Fruit fly (Drosophila melanogaster) whole organism, embryonic: ENCODE results near the gene CG11986.

Experiments
- Antp ChIP-seq: fragments of 200-800 bp; sonication (Bioruptor generic); optimal IDR thresholded peaks from 3 replicates; lab custom pipeline; 2016; ENCODE audit warnings: missing biosample characterization, missing genetic modification characterization
- B-H2 ChIP-seq: fragments of 200-800 bp; sonication (Bioruptor generic); optimal IDR thresholded peaks from 2 replicates; lab custom pipeline; 2018; ENCODE audit warnings: missing biosample characterization, mild to moderate bottlenecking, missing genetic modification characterization
- CG10366 ChIP-seq: fragments of 200-800 bp; sonication (Bioruptor generic); IDR thresholded peaks from 2 replicates; pipeline ENCODE4 v1.3.6; 2022; ENCODE audit warnings: missing biosample characterization, missing genetic modification characterization
- CG10543 ChIP-seq: fragments of 200-800 bp; sonication (Bioruptor generic); optimal IDR thresholded peaks from 3 replicates; lab custom pipeline; 2017; ENCODE audit warnings: missing biosample characterization, mild to moderate bottlenecking, missing genetic modification characterization, moderate library complexity
- CG11504 ChIP-seq: fragments of 200-800 bp; sonication (Bioruptor generic); optimal IDR thresholded peaks from 3 replicates; lab custom pipeline; 2019; ENCODE audit warnings: missing biosample characterization, mild to moderate bottlenecking, missing genetic modification characterization, moderate library complexity
- CG11723 ChIP-seq: fragments of 200-800 bp; sonication (Bioruptor generic); optimal IDR thresholded peaks from 2 replicates; lab custom pipeline; 2017; ENCODE audit warnings: missing biosample characterization, mild to moderate bottlenecking, missing genetic modification characterization
- CG12071 ChIP-seq: fragments of 200-800 bp; sonication (Bioruptor generic); optimal IDR thresholded peaks from 3 replicates; lab custom pipeline; 2018; ENCODE audit warnings: missing biosample characterization, mild to moderate bottlenecking, missing genetic modification characterization
- CG12236 ChIP-seq: fragments of 200-800 bp; sonication (Bioruptor generic); optimal IDR thresholded peaks from 2 replicates; lab custom pipeline; 2016; ENCODE audit warnings: missing biosample characterization, missing genetic modification characterization
- CG12299 ChIP-seq: fragments of 200-800 bp; sonication (Bioruptor generic); optimal IDR thresholded peaks from 2 replicates; lab custom pipeline; 2018; ENCODE audit warnings: missing biosample characterization, mild to moderate bottlenecking, missing genetic modification characterization
- CG13775 ChIP-seq: fragments of 200-800 bp; sonication (Bioruptor generic); optimal IDR thresholded peaks from 3 replicates; lab custom pipeline; 2017; ENCODE audit warnings: missing biosample characterization, mild to moderate bottlenecking, missing genetic modification characterization
- CG15011 ChIP-seq: fragments of 200-800 bp; sonication (Bioruptor generic); optimal IDR thresholded peaks from 3 replicates; lab custom pipeline; 2018; ENCODE audit warnings: missing biosample characterization, mild to moderate bottlenecking, missing genetic modification characterization
- CG15073 ChIP-seq: fragments of 200-800 bp; sonication (Bioruptor generic); optimal IDR thresholded peaks from 2 replicates; lab custom pipeline; 2016; ENCODE audit warnings: missing biosample characterization, missing genetic modification characterization
- CG3065 ChIP-seq: fragments of 200-800 bp; sonication (Bioruptor generic); optimal IDR thresholded peaks from 2 replicates; lab custom pipeline; 2016; ENCODE audit warnings: missing biosample characterization, missing genetic modification characterization
- CG4282 ChIP-seq: fragments of 200-800 bp; sonication (Bioruptor generic); optimal IDR thresholded peaks from 2 replicates; lab custom pipeline; 2016; ENCODE audit warnings: missing biosample characterization, missing genetic modification characterization
- CG4424 ChIP-seq: fragments of 200-800 bp; sonication (Bioruptor generic); optimal IDR thresholded peaks from 3 replicates; lab custom pipeline; 2016; ENCODE audit warnings: missing biosample characterization, missing genetic modification characterization
- CG5180 ChIP-seq: fragments of 200-800 bp; sonication (Bioruptor generic); optimal IDR thresholded peaks from 3 replicates; lab custom pipeline; 2017; ENCODE audit warnings: missing biosample characterization, missing genetic modification characterization, mild to moderate bottlenecking, moderate library complexity, missing genetic modification reagents
- CG6272 ChIP-seq: fragments of 200-800 bp; sonication (Bioruptor generic); IDR thresholded peaks from 2 replicates; pipeline ENCODE4 v1.3.6; 2022; ENCODE audit warnings: missing biosample characterization, missing genetic modification characterization
- CG6689 ChIP-seq: fragments of 200-800 bp; sonication (Bioruptor generic); IDR thresholded peaks from 2 replicates; pipeline ENCODE4 v1.3.6; 2022; ENCODE audit warnings: missing biosample characterization, missing genetic modification characterization
- CG9215 ChIP-seq: fragments of 200-800 bp; sonication (Bioruptor generic); IDR thresholded peaks from 2 replicates; pipeline ENCODE4 v1.3.6; 2022; ENCODE audit warnings: missing biosample characterization, missing genetic modification characterization
- D ChIP-seq, 2 experiments: fragments of 200-800 bp in 1 of 2; fragments of >200 bp in 1 of 2; sonication (Bioruptor generic) in 1 of 2; optimal IDR thresholded peaks; 2 replicates in 1 of 2; 3 replicates in 1 of 2; lab custom pipeline; 2017; ENCODE audit warnings: mild to moderate bottlenecking in 1 of 2, missing biosample characterization in 1 of 2, missing genetic modification characterization in 1 of 2, missing genetic modification reagents in 1 of 2
- Doc3 ChIP-seq: fragments of 200-800 bp; sonication (Bioruptor generic); IDR thresholded peaks from 3 replicates; pipeline ENCODE4 v1.3.6; 2022; ENCODE audit warnings: missing biosample characterization, missing genetic modification characterization; ENCODE audit not compliant: partially characterized antibody
- Eip74EF ChIP-seq, 2 experiments: fragments of 200-800 bp in 1 of 2; fragments of >200 bp in 1 of 2; sonication (Bioruptor generic) in 1 of 2; optimal IDR thresholded peaks; 2 replicates each; lab custom pipeline; 2017 to 2019; ENCODE audit warnings: missing biosample characterization in 2 of 2, missing genetic modification characterization in 2 of 2, mild to moderate bottlenecking in 1 of 2, moderate library complexity in 1 of 2
- Elba2 ChIP-seq: fragments of 200-800 bp; sonication (Bioruptor generic); optimal IDR thresholded peaks from 3 replicates; lab custom pipeline; 2016; ENCODE audit warnings: missing biosample characterization, missing genetic modification characterization
- Hsf ChIP-seq: fragments of 200-800 bp; sonication (Bioruptor generic); optimal IDR thresholded peaks from 3 replicates; lab custom pipeline; 2016; ENCODE audit warnings: missing biosample characterization, missing genetic modification characterization
- MBD-R2 ChIP-seq: fragments of 200-800 bp; sonication (Bioruptor generic); IDR thresholded peaks from 2 replicates; pipeline ENCODE4 v1.3.6; 2022; ENCODE audit warnings: missing biosample characterization, missing genetic modification characterization
- MTF-1 ChIP-seq: fragments of 200-800 bp; sonication (Bioruptor generic); optimal IDR thresholded peaks from 2 replicates; lab custom pipeline; 2018; ENCODE audit warnings: missing biosample characterization, mild to moderate bottlenecking, missing genetic modification characterization, borderline replicate concordance
- Ptx1 ChIP-seq: fragments of 200-800 bp; sonication (Bioruptor generic); IDR thresholded peaks from 2 replicates; pipeline ENCODE4 v1.3.6; 2022; ENCODE audit warnings: missing biosample characterization, missing genetic modification characterization
- Sry-β ChIP-seq: fragments of 200-800 bp; sonication (Bioruptor generic); optimal IDR thresholded peaks from 2 replicates; lab custom pipeline; 2018; ENCODE audit warnings: missing biosample characterization, mild to moderate bottlenecking, missing genetic modification characterization, moderate library complexity
- YL-1 ChIP-seq: fragments of 200-800 bp; sonication (Bioruptor generic); optimal IDR thresholded peaks from 3 replicates; lab custom pipeline; 2017; ENCODE audit warnings: missing biosample characterization, mild to moderate bottlenecking, missing genetic modification characterization
- al ChIP-seq: fragments of 200-800 bp; sonication (Bioruptor generic); IDR thresholded peaks from 2 replicates; pipeline ENCODE4 v1.3.6; 2022; ENCODE audit warnings: missing biosample characterization, missing genetic modification characterization
- bcd ChIP-seq: fragments of 200-800 bp; sonication (Bioruptor generic); optimal IDR thresholded peaks from 2 replicates; lab custom pipeline; 2017; ENCODE audit warnings: missing biosample characterization, mild to moderate bottlenecking, missing genetic modification characterization
- chm ChIP-seq: fragments of 200-800 bp; sonication (Bioruptor generic); IDR thresholded peaks from 2 replicates; pipeline ENCODE4 v1.3.6; 2022; ENCODE audit warnings: missing biosample characterization, missing genetic modification characterization
- crc ChIP-seq: fragments of 200-800 bp; sonication (Bioruptor generic); optimal IDR thresholded peaks from 2 replicates; lab custom pipeline; 2016; ENCODE audit warnings: missing biosample characterization, missing genetic modification characterization
- crp ChIP-seq, 2 experiments: fragments of 200-800 bp; sonication (Bioruptor generic); optimal IDR thresholded peaks; 2 replicates in 1 of 2; 3 replicates in 1 of 2; lab custom pipeline; 2017; ENCODE audit warnings: missing biosample characterization in 2 of 2, missing genetic modification characterization in 2 of 2, mild to moderate bottlenecking in 1 of 2, moderate library complexity in 1 of 2
- dm ChIP-seq: fragments of 200-800 bp; sonication (Bioruptor generic); optimal IDR thresholded peaks from 3 replicates; lab custom pipeline; 2016; ENCODE audit warnings: missing biosample characterization, missing genetic modification characterization
- en ChIP-seq: fragments of 200-800 bp; sonication (Bioruptor generic); optimal IDR thresholded peaks from 2 replicates; lab custom pipeline; 2016; ENCODE audit warnings: missing biosample characterization, missing genetic modification characterization
- her ChIP-seq: fragments of 200-800 bp; sonication (Bioruptor generic); optimal IDR thresholded peaks from 2 replicates; lab custom pipeline; 2016; ENCODE audit warnings: missing biosample characterization, missing genetic modification characterization
- hth ChIP-seq: fragments of >200 bp; optimal IDR thresholded peaks from 2 replicates; lab custom pipeline; 2017; ENCODE audit warnings: inconsistent platforms
- kah ChIP-seq: fragments of 200-800 bp; sonication (Bioruptor generic); optimal IDR thresholded peaks from 2 replicates; lab custom pipeline; 2018; ENCODE audit warnings: missing biosample characterization, mild to moderate bottlenecking, missing genetic modification characterization
- odd ChIP-seq: fragments of 200-800 bp; sonication (Bioruptor generic); optimal IDR thresholded peaks from 2 replicates; lab custom pipeline; 2017; ENCODE audit warnings: missing biosample characterization, mild to moderate bottlenecking, missing genetic modification characterization
- pzg ChIP-seq: fragments of 200-800 bp; sonication (Bioruptor generic); optimal IDR thresholded peaks from 3 replicates; lab custom pipeline; 2018; ENCODE audit warnings: missing biosample characterization, mild to moderate bottlenecking, missing genetic modification characterization, moderate library complexity
- sens ChIP-seq: fragments of 200-800 bp; sonication (Bioruptor generic); peaks from one replicate; lab custom pipeline; 2016; ENCODE audit warnings: missing biosample characterization, missing genetic modification characterization
- seq ChIP-seq: fragments of 200-800 bp; sonication (Bioruptor generic); IDR thresholded peaks from 2 replicates; pipeline ENCODE4 v1.3.6; 2022; ENCODE audit warnings: missing biosample characterization, missing genetic modification characterization
- sim ChIP-seq: fragments of 200-800 bp; sonication (Bioruptor generic); IDR thresholded peaks from 2 replicates; pipeline ENCODE4 v1.3.6; 2022; ENCODE audit warnings: missing biosample characterization, missing genetic modification characterization
- sqz ChIP-seq: fragments of 200-800 bp; sonication (Bioruptor generic); optimal IDR thresholded peaks from 3 replicates; lab custom pipeline; 2018; ENCODE audit warnings: missing biosample characterization, mild to moderate bottlenecking, missing genetic modification characterization
- tll ChIP-seq, 2 experiments: fragments of 200-800 bp in 1 of 2; fragments of >200 bp in 1 of 2; sonication (Bioruptor generic) in 1 of 2; optimal IDR thresholded peaks; 2 replicates each; lab custom pipeline; 2017 to 2019; ENCODE audit warnings: missing biosample characterization in 2 of 2, missing genetic modification characterization in 2 of 2, mild to moderate bottlenecking in 1 of 2, moderate library complexity in 1 of 2
- tup ChIP-seq: fragments of 200-800 bp; sonication (Bioruptor generic); optimal IDR thresholded peaks from 2 replicates; lab custom pipeline; 2016; ENCODE audit warnings: missing biosample characterization, mild to moderate bottlenecking, missing genetic modification characterization, moderate library complexity
- vfl ChIP-seq: fragments of 200-800 bp; sonication (Bioruptor generic); optimal IDR thresholded peaks from 2 replicates; lab custom pipeline; 2016; ENCODE audit warnings: missing biosample characterization, missing genetic modification characterization
- wdn ChIP-seq: fragments of 200-800 bp; sonication (Bioruptor generic); IDR thresholded peaks from 2 replicates; pipeline ENCODE4 v1.3.6; 2022; ENCODE audit warnings: missing biosample characterization, missing genetic modification characterization

The CG11986 gene

dm6 chr3R:9057398-9058058 is 42.3 kb downstream of the CG11986 start (continued):
- TF ChIP-seq tup = peak; percentile 76
- TF ChIP-seq YL-1 (GFP tag; lab: Kevin White, UChicago) = peak; percentile 95
- no peak for TF ChIP-seq Ptx1
- TF ChIP-seq odd (GFP tag; lab: Kevin White, UChicago) = peak; percentile 98
- no peak for TF ChIP-seq en (GFP tag; lab: Kevin White, UChicago)
- no peak for TF ChIP-seq MBD-R2
- peak; percentile 89 for TF ChIP-seq CG6272 (GFP tag; lab: Robert Waterston, UW)
- peak; percentile 81 for TF ChIP-seq CG3065 (GFP tag; lab: Kevin White, UChicago)
- peak; percentile 97 for TF ChIP-seq CG15011 (GFP tag; lab: Kevin White, UChicago)
- peak; percentile 90 for TF ChIP-seq MTF-1 (GFP tag; lab: Kevin White, UChicago)
- TF ChIP-seq dm (GFP tag; lab: Kevin White, UChicago) = no peak
- no peak for TF ChIP-seq D (optimal IDR thresholded peaks at IDR 0.05; lab: Kevin White, UChicago)
- TF ChIP-seq D (GFP tag; optimal IDR thresholded peaks at IDR 0.05; lab: Kevin White, UChicago) = peak; percentile 95
- no peak for TF ChIP-seq hth (lab: Kevin White, UChicago)
- TF ChIP-seq wdn (GFP tag; lab: Robert Waterston, UW) = no peak
- TF ChIP-seq CG12299 (tag; lab: Kevin White, UChicago) = peak; percentile 97
- TF ChIP-seq CG9215 (GFP tag; lab: Robert Waterston, UW) = no peak
- peak; percentile 29 for TF ChIP-seq Elba2 (GFP tag; lab: Kevin White, UChicago)
- peak in 1 of 2 experiments; percentile 66 for TF ChIP-seq crp (GFP tag; optimal IDR thresholded peaks at IDR 0.05; lab: Kevin White, UChicago)
- TF ChIP-seq CG11723 = peak; percentile 93
- peak; percentile 79 for TF ChIP-seq Sry-β (GFP tag; lab: Kevin White, UChicago)
- TF ChIP-seq bcd (GFP tag; lab: Kevin White, UChicago) = peak; percentile 97
- peak; percentile 66 for TF ChIP-seq vfl (GFP tag; lab: Kevin White, UChicago)
- TF ChIP-seq sim (GFP tag; lab: Robert Waterston, UW) = no peak
- TF ChIP-seq seq (GFP tag; lab: Robert Waterston, UW) = no peak
- TF ChIP-seq CG15073 (GFP tag; lab: Kevin White, UChicago) = no peak
- peak in 1 of 2 experiments; percentile 72 for TF ChIP-seq tll (GFP tag; optimal IDR thresholded peaks at IDR 0.05; lab: Kevin White, UChicago)
- no peak for TF ChIP-seq CG4282 (GFP tag; lab: Kevin White, UChicago)
- TF ChIP-seq CG10543 (GFP tag; lab: Kevin White, UChicago) = peak; percentile 98
- TF ChIP-seq al (GFP tag; lab: Robert Waterston, UW) = no peak
- TF ChIP-seq CG12071 (GFP tag; lab: Kevin White, UChicago) = peak; percentile 88
- peak; percentile 24 for TF ChIP-seq CG12236 (GFP tag; lab: Kevin White, UChicago)
- TF ChIP-seq pzg (GFP tag; lab: Kevin White, UChicago) = no peak
- TF ChIP-seq kah = peak; percentile 92
- peak; percentile 95 for TF ChIP-seq CG4424 (GFP tag; lab: Kevin White, UChicago)
- TF ChIP-seq Antp (GFP tag; lab: Kevin White, UChicago) = peak; percentile 41
- TF ChIP-seq her (GFP tag; lab: Kevin White, UChicago) = no peak
- TF ChIP-seq CG6689 (GFP tag; lab: Robert Waterston, UW) = no peak
- peak; percentile 19 for TF ChIP-seq crc
- TF ChIP-seq CG10366 = no peak
- peak; percentile 98 for TF ChIP-seq CG13775
- peak; percentile 98 for TF ChIP-seq B-H2
- TF ChIP-seq Doc3 (GFP tag; lab: Robert Waterston, UW) = no peak
- no peak for TF ChIP-seq chm (GFP tag; lab: Robert Waterston, UW)
- peak; percentile 94 for TF ChIP-seq sqz (GFP tag; lab: Kevin White, UChicago)
- TF ChIP-seq CG11504 = peak; percentile 98
- peak in 1 of 2 experiments; percentile 99 for TF ChIP-seq Eip74EF (GFP tag; optimal IDR thresholded peaks at IDR 0.05; lab: Kevin White, UChicago)
- peak; percentile 95 for TF ChIP-seq sens (GFP tag; lab: Kevin White, UChicago)
- TF ChIP-seq Hsf = peak; percentile 82
- TF ChIP-seq CG5180 (GFP tag; lab: Kevin White, UChicago) = peak; percentile 92
